Worm (Caenorhabditis elegans): ENCODE measurements around the gene lgc-24.

lgc-24 gene

DNA sequence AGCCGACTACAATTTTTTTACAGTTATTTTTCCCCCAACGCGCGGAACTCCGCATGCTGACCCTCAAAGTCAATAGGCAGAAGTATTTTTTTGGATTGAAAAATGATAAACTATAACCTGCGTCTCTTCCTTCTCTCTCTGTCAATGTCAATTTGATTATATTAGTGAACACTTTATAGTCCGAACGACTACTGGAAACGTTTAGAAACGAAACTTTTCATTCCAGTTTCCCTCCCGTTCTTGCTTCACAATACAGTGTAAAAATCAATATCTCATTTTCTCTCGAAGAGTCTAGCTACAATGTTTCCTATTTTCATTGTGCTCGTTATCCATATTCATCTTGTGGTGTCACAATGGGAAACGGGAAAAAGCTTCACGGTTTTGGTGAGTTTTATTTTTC lies at the start of gene lgc-24:
Gene lgc-24, plus strand, starts transcription at position 301 of the 400 bp plus-strand sequence.
- no peak for TF ChIP-seq unc-62 (GFP tag; optimal IDR thresholded peaks at IDR 0.05)

- TF ChIP-seq unc-62 (GFP tag; optimal IDR thresholded peaks at IDR 0.05): no peak
These were observed 46.9 kb upstream of the lgc-24 start for ce11 chrX:12021446-12021845.

ce11 chrX:12022496-12022895 lies 45.9 kb upstream of the lgc-24 start:
- TF ChIP-seq unc-62 (GFP tag; optimal IDR thresholded peaks at IDR 0.05): no peak

DNA sequence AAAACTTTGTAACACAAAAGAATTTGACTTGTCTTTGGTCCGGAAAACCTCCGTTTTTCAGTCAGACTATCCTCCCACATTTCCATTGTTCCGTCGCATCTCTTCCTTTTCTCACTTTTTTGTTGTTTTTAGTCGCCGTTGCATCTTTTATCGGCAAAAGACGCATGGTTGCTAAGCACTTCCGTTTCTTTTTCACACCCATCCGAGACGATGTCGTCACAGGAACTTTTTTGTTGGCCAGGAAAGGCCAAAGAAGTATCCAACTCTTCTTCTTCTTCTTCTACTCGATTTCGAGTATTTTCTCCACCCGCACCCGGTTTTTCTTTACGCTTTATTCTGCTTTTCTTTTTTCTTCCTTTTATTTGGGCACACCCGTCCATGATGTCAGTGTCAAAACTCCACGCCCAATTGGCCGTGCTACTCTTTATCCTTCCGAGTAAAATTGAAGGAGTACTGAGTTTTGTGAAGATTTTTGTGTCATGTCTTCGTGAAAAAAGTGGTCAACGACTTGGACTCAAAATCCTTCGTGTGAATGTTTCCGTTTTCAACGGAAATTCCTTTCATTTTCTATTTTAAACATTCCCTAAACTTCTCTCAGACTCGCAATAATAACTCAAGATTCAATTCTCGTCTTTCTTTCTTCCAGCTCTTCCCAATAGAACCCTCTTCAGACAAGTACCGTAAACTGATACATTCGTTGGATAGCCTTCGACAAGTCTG lies 43.1 kb upstream of the lgc-24 start, which contains the start of gene B0198.2:
Gene B0198.2, plus strand, starts transcription at position 670 of the 720 bp plus-strand sequence.
- TF ChIP-seq unc-62 (GFP tag; optimal IDR thresholded peaks at IDR 0.05): no peak

ce11 chrX:12033937-12034336 lies 34.4 kb upstream of the lgc-24 start, which contains the start of gene tsp-20:
tsp-20 (minus strand) TSS chrX:12034037.
- no peak for TF ChIP-seq unc-62 (GFP tag; optimal IDR thresholded peaks at IDR 0.05)

DNA sequence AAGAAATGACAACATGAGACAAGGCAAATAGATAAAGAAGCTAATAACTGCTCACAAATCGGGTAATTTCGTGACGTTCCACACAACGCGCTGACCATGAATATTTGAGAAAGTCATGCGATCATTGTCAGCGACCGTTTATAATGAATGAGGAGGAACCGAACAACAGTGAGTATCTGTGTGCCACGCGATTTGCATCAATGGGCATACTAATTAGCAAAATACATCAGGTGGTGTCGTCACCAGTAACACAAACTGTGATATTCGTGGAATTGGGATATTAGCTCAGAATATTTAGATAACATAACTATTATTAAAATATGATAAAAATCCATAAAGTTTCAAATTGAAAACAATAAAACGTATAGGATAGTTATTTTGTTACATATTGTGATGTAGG lies 33.7 kb upstream of the lgc-24 start:
- TF ChIP-seq unc-62 (GFP tag; optimal IDR thresholded peaks at IDR 0.05): no peak

- no peak for TF ChIP-seq unc-62 (GFP tag; optimal IDR thresholded peaks at IDR 0.05)
These were observed 32.2 kb upstream of the lgc-24 start for ce11 chrX:12036114-12036513.

DNA sequence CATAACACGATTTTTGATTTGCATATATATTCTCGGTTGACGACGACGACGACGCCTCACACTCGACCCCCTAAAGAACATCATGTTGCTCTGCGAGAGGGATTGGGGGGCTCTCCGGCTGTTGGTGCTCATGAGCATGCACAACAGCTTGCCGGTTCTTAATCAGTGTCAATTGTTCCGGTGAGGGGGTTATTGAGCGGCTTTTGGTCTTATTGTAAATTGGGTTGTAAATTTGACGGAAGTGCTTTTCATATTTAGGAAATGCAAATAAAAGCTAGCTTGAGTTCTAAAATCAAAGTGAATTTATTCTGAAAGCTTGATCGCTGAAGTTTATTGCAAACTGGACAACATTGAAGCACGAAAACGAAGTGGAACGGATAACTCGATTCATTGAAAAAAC lies 30.4 kb upstream of the lgc-24 start:
- no peak for TF ChIP-seq unc-62 (GFP tag; optimal IDR thresholded peaks at IDR 0.05)

DNA sequence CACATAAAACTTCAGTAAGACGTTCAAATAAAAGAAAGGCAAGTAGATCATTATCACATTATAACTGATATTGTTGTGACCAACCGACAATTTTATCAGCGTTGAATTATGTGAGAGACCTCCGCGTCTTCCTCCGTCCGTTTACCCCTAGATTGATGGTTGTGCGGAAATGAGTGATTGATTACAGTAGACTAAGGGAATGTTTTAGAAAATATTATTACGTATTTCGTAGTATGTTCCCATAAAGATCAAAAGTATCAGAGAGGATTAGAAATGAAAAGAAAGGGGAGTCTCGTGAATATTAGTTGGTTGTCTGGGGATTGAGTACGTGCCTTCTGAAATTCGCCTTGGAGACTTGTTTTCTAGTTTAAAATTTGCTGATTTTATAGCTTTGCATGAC lies 29.6 kb upstream of the lgc-24 start:
- no peak for TF ChIP-seq unc-62 (GFP tag; optimal IDR thresholded peaks at IDR 0.05)

DNA sequence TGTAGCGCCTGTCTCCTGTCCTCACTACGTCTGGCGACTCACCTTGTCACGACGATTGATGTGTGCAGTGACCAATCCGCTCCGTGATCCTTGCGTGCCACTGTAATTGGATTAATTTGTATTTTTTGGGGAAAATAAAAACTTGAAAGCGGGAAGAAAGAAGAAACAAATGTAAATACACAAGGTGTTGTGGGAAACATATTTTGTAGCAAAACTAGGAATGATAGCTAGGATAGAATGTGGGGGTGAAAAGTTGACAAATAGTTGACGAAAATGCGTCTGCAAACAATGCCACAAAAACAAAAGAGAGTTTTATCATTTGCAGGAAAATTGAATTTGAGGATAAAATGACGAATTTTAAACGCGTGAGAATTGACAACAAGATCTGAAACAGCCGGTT lies 11.4 kb upstream of the lgc-24 start, which contains the start of gene B0198.3:
Gene B0198.3, minus strand, starts transcription at position 101 of the 400 bp plus-strand sequence.
- TF ChIP-seq unc-62 (GFP tag; optimal IDR thresholded peaks at IDR 0.05): no peak

DNA sequence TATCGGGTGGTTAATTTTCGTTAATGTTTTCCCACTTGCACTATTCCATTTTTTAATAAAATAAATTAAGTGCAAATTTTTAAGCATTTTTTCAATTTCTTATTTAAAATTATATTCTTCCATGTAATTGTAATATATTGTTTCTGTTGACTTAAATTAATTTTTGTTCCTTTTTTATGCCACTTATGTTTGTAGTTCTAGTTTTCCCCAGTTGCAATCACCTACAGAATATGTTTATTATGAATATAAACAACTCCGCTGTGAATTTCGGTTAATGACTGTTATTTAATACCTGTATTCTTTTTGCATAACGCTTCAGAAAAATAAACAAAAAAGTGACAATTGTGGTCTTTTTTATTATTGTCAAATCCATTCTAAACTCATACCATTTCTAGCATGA lies 3.4 kb upstream of the lgc-24 start, which contains the start of gene lgc-23:
Gene lgc-23, plus strand, starts transcription at position 301 of the 400 bp plus-strand sequence.
- TF ChIP-seq unc-62 (GFP tag; optimal IDR thresholded peaks at IDR 0.05): no peak

- TF ChIP-seq unc-62 (GFP tag; optimal IDR thresholded peaks at IDR 0.05): no peak
These were observed 5.4 kb downstream of the lgc-24 start, which contains the start of gene tmem-145 for ce11 chrX:12073764-12074163. tmem-145 (minus strand) TSS chrX:12073864.

DNA sequence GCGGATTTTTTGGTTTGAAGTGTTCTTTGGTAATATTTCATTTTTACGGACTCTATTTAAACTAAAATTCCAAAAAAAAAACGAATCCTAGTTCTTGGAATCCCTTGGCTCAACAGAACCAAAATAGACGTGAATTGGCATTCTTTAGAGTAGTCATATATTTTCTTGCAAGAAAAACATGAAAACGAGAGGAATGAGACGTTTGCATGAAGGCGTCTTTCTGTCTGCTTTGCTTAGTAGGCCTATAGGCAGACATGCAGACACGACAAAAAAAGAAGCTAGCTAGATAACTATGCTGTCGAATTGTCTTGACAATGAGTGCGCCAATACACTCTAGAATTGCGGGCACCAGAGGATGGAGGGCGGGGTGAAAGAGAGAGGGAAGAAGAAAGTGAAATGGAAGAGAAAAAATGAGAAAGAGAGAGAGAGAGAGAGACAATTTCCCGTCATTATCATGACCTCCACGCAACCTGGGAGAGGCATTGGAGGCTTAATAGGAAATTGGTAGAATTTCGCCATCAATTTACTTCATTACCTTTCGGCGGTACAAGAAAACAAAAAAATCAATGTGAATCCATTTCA lies 12.3 kb downstream of the lgc-24 start:
- TF ChIP-seq unc-62 (GFP tag; optimal IDR thresholded peaks at IDR 0.05): no peak

DNA sequence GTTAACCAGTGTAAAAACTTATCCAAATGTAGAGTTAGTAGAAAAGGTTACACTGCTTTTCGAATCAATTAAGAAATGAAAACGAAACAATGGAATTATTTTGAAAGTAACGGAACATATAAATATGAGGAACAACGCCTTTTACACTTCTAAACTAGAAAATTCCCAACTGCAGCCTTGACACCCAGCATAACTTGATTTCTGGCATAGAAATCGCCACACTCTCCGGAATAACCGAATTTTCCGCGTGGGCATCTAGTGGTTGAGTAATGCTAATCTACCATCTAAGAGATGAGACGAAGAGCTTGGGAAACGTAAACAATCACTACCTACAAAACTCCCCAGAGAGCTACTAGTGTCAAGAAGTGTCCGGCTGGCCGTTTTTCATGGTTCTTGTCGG lies 12.9 kb downstream of the lgc-24 start:
- no peak for TF ChIP-seq unc-62 (GFP tag; optimal IDR thresholded peaks at IDR 0.05)

ce11 chrX:12082813-12083212 lies 14.5 kb downstream of the lgc-24 start:
- TF ChIP-seq unc-62 (GFP tag; optimal IDR thresholded peaks at IDR 0.05): no peak

ce11 chrX:12086297-12086696 lies 17.9 kb downstream of the lgc-24 start:
- TF ChIP-seq unc-62 (GFP tag; optimal IDR thresholded peaks at IDR 0.05): no peak

- no peak for TF ChIP-seq unc-62 (GFP tag; optimal IDR thresholded peaks at IDR 0.05)
These were observed 24.3 kb downstream of the lgc-24 start for ce11 chrX:12092621-12093020.
